Worm (Caenorhabditis elegans) whole organism, L4/young adult: ENCODE measurements around the gene F52G3.5.

ENCODE experiments used
- W03F9.2 ChIP-seq: fragments of 150-350 bp; optimal IDR thresholded peaks from 2 replicates; lab custom pipeline; 2014; ENCODE audit warnings: missing biosample characterization, missing genetic modification characterization
- dao-5 ChIP-seq: sonication (generic microtip); optimal IDR thresholded peaks from 2 replicates; lab custom pipeline; 2016; ENCODE audit warnings: missing genotype, missing genetic modification characterization, moderate library complexity, missing compliant biosample characterization
- him-1 ChIP-seq: sonication (generic microtip); optimal IDR thresholded peaks from 2 replicates; lab custom pipeline; 2016; ENCODE audit warnings: missing genotype, missing genetic modification reagents, missing genetic modification characterization, missing compliant biosample characterization

F52G3.5 gene

ce11 chrX:16930663-16931097 is 45.3 kb downstream of the F52G3.5 start:
- peak; percentile 36 for TF ChIP-seq him-1 (tag; lab: Kevin White, UChicago)
- TF ChIP-seq dao-5 (tag; lab: Kevin White, UChicago): peak; percentile 62
- no peak for TF ChIP-seq W03F9.2

DNA sequence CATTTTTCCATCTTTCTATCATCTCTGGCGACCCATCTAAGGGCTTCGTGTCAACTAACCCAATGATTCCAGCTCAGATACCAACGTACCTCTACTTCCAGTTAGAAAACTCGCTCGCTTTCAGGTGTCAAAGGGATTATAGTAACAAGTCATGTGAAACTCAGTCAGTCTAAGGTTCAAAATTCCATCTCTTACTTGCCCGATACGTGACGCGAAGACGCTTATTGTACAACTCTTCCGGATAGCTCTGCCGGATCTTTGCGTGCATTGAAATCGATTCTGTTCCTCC is 45.7 kb downstream of the F52G3.5 start:
- TF ChIP-seq W03F9.2 (no peak), dao-5 (tag; lab: Kevin White, UChicago) (no peak), him-1 (tag; lab: Kevin White, UChicago) (no peak)

DNA sequence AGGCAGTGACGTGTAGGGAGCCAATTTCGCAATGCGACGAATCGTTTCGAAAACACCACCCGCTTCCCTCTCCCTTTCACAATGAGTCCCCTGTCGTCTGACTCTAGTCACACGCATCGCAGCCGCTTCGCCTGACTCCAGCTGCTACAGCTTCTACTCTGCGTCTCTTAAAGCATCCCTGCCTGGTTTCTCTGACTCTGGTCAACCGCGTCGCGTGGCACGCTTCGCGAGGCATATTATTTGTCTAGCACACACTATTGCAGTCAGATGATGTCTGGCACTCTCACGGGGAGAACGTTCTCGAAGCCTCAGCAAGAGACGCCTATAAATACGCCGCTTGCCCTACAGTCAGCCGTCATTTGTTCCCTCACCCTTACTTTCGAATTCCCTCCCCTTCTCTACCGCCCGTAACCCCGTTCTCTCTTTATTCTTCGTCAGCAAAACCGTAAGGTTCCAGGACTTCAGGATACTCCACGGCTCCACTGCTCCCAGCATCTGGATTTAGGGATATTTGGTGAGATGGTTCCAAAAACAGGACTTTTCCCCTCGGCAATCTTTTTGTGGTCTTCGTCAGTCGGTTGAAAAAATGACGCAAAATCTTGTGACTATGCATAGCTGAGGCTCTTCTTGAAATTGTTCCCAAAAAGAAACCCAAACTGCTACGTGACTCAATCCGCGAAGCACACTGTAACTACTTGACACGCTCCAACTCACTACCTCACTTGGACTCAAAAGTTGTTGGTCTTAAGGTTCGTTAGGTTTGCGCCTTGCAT is 46.2 kb downstream of the F52G3.5 start:
- TF ChIP-seq W03F9.2 (peak; percentile 90), him-1 (tag; lab: Kevin White, UChicago) (peak; percentile 96), dao-5 (tag; lab: Kevin White, UChicago) (peak; percentile 64)

DNA sequence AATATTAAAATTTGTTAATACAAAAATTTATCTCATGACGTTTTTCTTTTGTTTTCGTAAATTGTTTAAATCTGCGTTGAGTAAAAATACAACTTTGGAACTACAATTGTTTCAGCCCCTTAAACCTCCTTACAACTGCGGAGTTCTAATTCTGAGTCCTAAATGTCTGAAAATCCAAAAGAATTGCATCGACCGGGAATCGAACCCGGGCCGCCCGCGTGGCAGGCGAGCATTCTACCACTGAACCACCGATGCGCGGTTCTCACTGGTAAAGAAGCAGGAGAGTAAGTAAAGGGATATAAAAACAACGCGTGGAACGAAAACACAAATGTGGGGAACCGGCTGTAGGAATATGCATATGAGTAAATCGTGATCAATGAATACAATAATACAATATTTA is 47.9 kb downstream of the F52G3.5 start:
- TF ChIP-seq him-1 (tag; lab: Kevin White, UChicago): peak; percentile 52
- no peak for TF ChIP-seq W03F9.2

ce11 chrX:16925343-16925742 is 50.6 kb downstream of the F52G3.5 start:
- no peak for TF ChIP-seq dao-5 (tag; lab: Kevin White, UChicago)
- no peak for TF ChIP-seq him-1 (tag; lab: Kevin White, UChicago)
- TF ChIP-seq W03F9.2: no peak

ce11 chrX:16923636-16924035 is 52.3 kb downstream of the F52G3.5 start, which contains the start of gene C30E1.4:
TSS of gene C30E1.4 (plus strand) at chrX:16923936.
- TF ChIP-seq him-1 (tag; lab: Kevin White, UChicago): no peak
- no peak for TF ChIP-seq dao-5 (tag; lab: Kevin White, UChicago)
- TF ChIP-seq W03F9.2: no peak
